In genomic region chrX:9159736-9160135, dm6 we compare ENCODE assay signal across 1 fruit fly cellular context.
A peak's percentile ranks its signal among the peaks of the same experiment; 100 is the strongest.
TF ChIP-seq lines count a peak whose summit lies in the region.

NdufA3 (minus strand) TSS chrX:9160052.

TF ChIP-seq in whole organism, embryonic, 481 proteins besides CTCF, POLR2A, EP300 and RAD21 (continued from another document and continues in another):
- TF ChIP-seq Dbx (GFP tag; IDR thresholded peaks at IDR 0.05; lab: Robert Waterston, UW) = no peak
- TF ChIP-seq CG9932 (GFP tag; IDR thresholded peaks at IDR 0.05; lab: Robert Waterston, UW) = no peak
- no peak for TF ChIP-seq CG4730 (GFP tag; IDR thresholded peaks at IDR 0.05; lab: Robert Waterston, UW)
- TF ChIP-seq pum (GFP tag; optimal IDR thresholded peaks at IDR 0.05; lab: Kevin White, UChicago) = no peak
- no peak for TF ChIP-seq Poxn (GFP tag; IDR thresholded peaks at IDR 0.05; lab: Robert Waterston, UW)
- TF ChIP-seq crc (GFP tag; optimal IDR thresholded peaks at IDR 0.05; lab: Kevin White, UChicago) = no peak
- no peak for TF ChIP-seq CG2889 (GFP tag; IDR thresholded peaks at IDR 0.05; lab: Robert Waterston, UW)
- TF ChIP-seq ind (GFP tag; optimal IDR thresholded peaks at IDR 0.05; lab: Kevin White, UChicago) = no peak
- TF ChIP-seq Lpt (GFP tag; optimal IDR thresholded peaks at IDR 0.05; lab: Kevin White, UChicago) = no peak
- TF ChIP-seq Xbp1 (GFP tag; optimal IDR thresholded peaks at IDR 0.05; lab: Kevin White, UChicago) = no peak
- TF ChIP-seq Dfd (GFP tag; optimal IDR thresholded peaks at IDR 0.05; lab: Kevin White, UChicago) = no peak
- no peak for TF ChIP-seq dati (GFP tag; IDR thresholded peaks at IDR 0.05; lab: Robert Waterston, UW)
- no peak for TF ChIP-seq dysf (GFP tag; IDR thresholded peaks at IDR 0.05; lab: Robert Waterston, UW)
- TF ChIP-seq Hsf (GFP tag; optimal IDR thresholded peaks at IDR 0.05; lab: Kevin White, UChicago) = no peak
- no peak for TF ChIP-seq CG17385 (GFP tag; optimal IDR thresholded peaks at IDR 0.05; lab: Kevin White, UChicago)
- TF ChIP-seq CG6813 (GFP tag; optimal IDR thresholded peaks at IDR 0.05; lab: Kevin White, UChicago) = no peak
- no peak for TF ChIP-seq NC2α (GFP tag; optimal IDR thresholded peaks at IDR 0.05; lab: Kevin White, UChicago)
- no peak for TF ChIP-seq gsb (GFP tag; IDR thresholded peaks at IDR 0.05; lab: Robert Waterston, UW)
- TF ChIP-seq Fer1 (GFP tag; optimal IDR thresholded peaks at IDR 0.05; lab: Kevin White, UChicago) = no peak
- TF ChIP-seq Tbp (GFP tag; optimal IDR thresholded peaks at IDR 0.05; lab: Kevin White, UChicago) = no peak
- TF ChIP-seq Camta (GFP tag; optimal IDR thresholded peaks at IDR 0.05; lab: Kevin White, UChicago) = no peak
- TF ChIP-seq Asciz (GFP tag; optimal IDR thresholded peaks at IDR 0.05; lab: Kevin White, UChicago) = no peak
- TF ChIP-seq CG1647 (GFP tag; optimal IDR thresholded peaks at IDR 0.05; lab: Kevin White, UChicago) = no peak
- peak; percentile 72 for TF ChIP-seq CG16813 (GFP tag; IDR thresholded peaks at IDR 0.05; lab: Robert Waterston, UW; ENCODE audit: partially characterized antibody)
- TF ChIP-seq insv (GFP tag; optimal IDR thresholded peaks at IDR 0.05; lab: Kevin White, UChicago) = no peak
- TF ChIP-seq CoRest (tag; optimal IDR thresholded peaks at IDR 0.05; lab: Kevin White, UChicago) = no peak
- no peak for TF ChIP-seq fd96Cb (tag; optimal IDR thresholded peaks at IDR 0.05; lab: Kevin White, UChicago)
- no peak for TF ChIP-seq CG6654 (GFP tag; optimal IDR thresholded peaks at IDR 0.05; lab: Kevin White, UChicago)
- no peak for TF ChIP-seq Sox102F (GFP tag; optimal IDR thresholded peaks at IDR 0.05; lab: Kevin White, UChicago)
- TF ChIP-seq CG6791 (GFP tag; IDR thresholded peaks at IDR 0.05; lab: Robert Waterston, UW; ENCODE audit: partially characterized antibody) = peak; percentile 87
- TF ChIP-seq CG2712 (tag; optimal IDR thresholded peaks at IDR 0.05; lab: Kevin White, UChicago) = no peak
- peak; percentile 82 for TF ChIP-seq MBD-R2 (GFP tag; IDR thresholded peaks at IDR 0.05; lab: Robert Waterston, UW)
- TF ChIP-seq repo (GFP tag; optimal IDR thresholded peaks at IDR 0.05; lab: Kevin White, UChicago) = no peak
- no peak for TF ChIP-seq disco-r (GFP tag; optimal IDR thresholded peaks at IDR 0.05; lab: Kevin White, UChicago)
- TF ChIP-seq psq (GFP tag; optimal IDR thresholded peaks at IDR 0.05; lab: Kevin White, UChicago) = no peak
- TF ChIP-seq Xrp1 (GFP tag; IDR thresholded peaks at IDR 0.05; lab: Robert Waterston, UW) = no peak
- no peak for TF ChIP-seq Drgx (GFP tag; IDR thresholded peaks at IDR 0.05; lab: Robert Waterston, UW)
- no peak for TF ChIP-seq CG5953 (GFP tag; IDR thresholded peaks at IDR 0.05; lab: Robert Waterston, UW)
- no peak for TF ChIP-seq tx (GFP tag; optimal IDR thresholded peaks at IDR 0.05; lab: Kevin White, UChicago)
- peak; percentile 73 for TF ChIP-seq sens (GFP tag; lab: Kevin White, UChicago)
- TF ChIP-seq CG9797 (GFP tag; optimal IDR thresholded peaks at IDR 0.05; lab: Kevin White, UChicago) = peak; percentile 25
- TF ChIP-seq Ravus (GFP tag; IDR thresholded peaks at IDR 0.05; lab: Robert Waterston, UW) = no peak
- peak; percentile 20 for TF ChIP-seq Med (GFP tag; lab: Kevin White, UChicago)
- no peak for TF ChIP-seq cato (GFP tag; optimal IDR thresholded peaks at IDR 0.05; lab: Kevin White, UChicago; ENCODE audit: borderline replicate concordance)
- no peak for TF ChIP-seq CG11085 (GFP tag; IDR thresholded peaks at IDR 0.05; lab: Robert Waterston, UW)
- no peak for TF ChIP-seq CG9817 (tag; optimal IDR thresholded peaks at IDR 0.05; lab: Kevin White, UChicago)
- TF ChIP-seq bbx (GFP tag; IDR thresholded peaks at IDR 0.05; lab: Robert Waterston, UW; ENCODE audit: partially characterized antibody) = peak; percentile 83
- no peak for TF ChIP-seq tgo (GFP tag; IDR thresholded peaks at IDR 0.05; lab: Robert Waterston, UW)
- no peak for TF ChIP-seq zfh1 (GFP tag; IDR thresholded peaks at IDR 0.05; lab: Robert Waterston, UW)
- peak; percentile 67; the same call in 2 of the 3 replicates for TF ChIP-seq zen2 (GFP tag; IDR thresholded peaks at IDR 0.05; lab: Robert Waterston, UW; ENCODE audit: partially characterized antibody)
- TF ChIP-seq kah (GFP tag; optimal IDR thresholded peaks at IDR 0.05; lab: Kevin White, UChicago) = no peak
- TF ChIP-seq ato (GFP tag; IDR thresholded peaks at IDR 0.05; lab: Robert Waterston, UW; ENCODE audit: partially characterized antibody) = peak; percentile 67; the same call in 1 of the 2 replicates
- TF ChIP-seq Blimp-1 (GFP tag; optimal IDR thresholded peaks at IDR 0.05; lab: Kevin White, UChicago) = no peak
- no peak for TF ChIP-seq Fer2 (tag; optimal IDR thresholded peaks at IDR 0.05; lab: Kevin White, UChicago)
- no peak for TF ChIP-seq wdn (GFP tag; IDR thresholded peaks at IDR 0.05; lab: Robert Waterston, UW)
- TF ChIP-seq CG12155 (GFP tag; optimal IDR thresholded peaks at IDR 0.05; lab: Kevin White, UChicago) = no peak
- TF ChIP-seq HLH54F (GFP tag; optimal IDR thresholded peaks at IDR 0.05; lab: Kevin White, UChicago) = no peak
- no peak for TF ChIP-seq CG8281 (tag; optimal IDR thresholded peaks at IDR 0.05; lab: Kevin White, UChicago)
- TF ChIP-seq CG17829 (tag; optimal IDR thresholded peaks at IDR 0.05; lab: Kevin White, UChicago) = peak; percentile 11
- TF ChIP-seq pb (GFP tag; optimal IDR thresholded peaks at IDR 0.05; lab: Kevin White, UChicago) = no peak
- 0 out of 3 replicates have a peak, but pooled peaks have one; percentile 40 for TF ChIP-seq mld (GFP tag; IDR thresholded peaks at IDR 0.05; lab: Robert Waterston, UW; ENCODE audit: partially characterized antibody)
- peak; percentile 32 for TF ChIP-seq HmgZ (tag; optimal IDR thresholded peaks at IDR 0.05; lab: Kevin White, UChicago)
- TF ChIP-seq CG12659 (GFP tag; optimal IDR thresholded peaks at IDR 0.05; lab: Kevin White, UChicago) = peak; percentile 35
- TF ChIP-seq eyg (GFP tag; optimal IDR thresholded peaks at IDR 0.05; lab: Kevin White, UChicago) = no peak
- TF ChIP-seq CG6175 (GFP tag; IDR thresholded peaks at IDR 0.05; lab: Robert Waterston, UW) = no peak
- no peak for TF ChIP-seq CG14965 (GFP tag; optimal IDR thresholded peaks at IDR 0.05; lab: Kevin White, UChicago; ENCODE audit: borderline replicate concordance)
- TF ChIP-seq CG9727 (GFP tag; optimal IDR thresholded peaks at IDR 0.05; lab: Kevin White, UChicago) = no peak
- no peak for TF ChIP-seq hth (optimal IDR thresholded peaks at IDR 0.05; lab: Kevin White, UChicago)
- TF ChIP-seq Neu2 (GFP tag; optimal IDR thresholded peaks at IDR 0.05; lab: Kevin White, UChicago; ENCODE audit: borderline replicate concordance) = no peak
- no peak for TF ChIP-seq CkIIα-i1 (GFP tag; IDR thresholded peaks at IDR 0.05; lab: Robert Waterston, UW)
- no peak for TF ChIP-seq Oli (tag; optimal IDR thresholded peaks at IDR 0.05; lab: Kevin White, UChicago)
- no peak for TF ChIP-seq tio (GFP tag; optimal IDR thresholded peaks at IDR 0.05; lab: Kevin White, UChicago)
- TF ChIP-seq lilli (GFP tag; optimal IDR thresholded peaks at IDR 0.05; lab: Kevin White, UChicago) = no peak
- TF ChIP-seq dm (GFP tag; optimal IDR thresholded peaks at IDR 0.05; lab: Kevin White, UChicago) = no peak
- no peak for TF ChIP-seq usp (GFP tag; optimal IDR thresholded peaks at IDR 0.05; lab: Kevin White, UChicago)
- no peak for TF ChIP-seq CG6854 (GFP tag; optimal IDR thresholded peaks at IDR 0.05; lab: Kevin White, UChicago)
- no peak for TF ChIP-seq CG30403 (GFP tag; optimal IDR thresholded peaks at IDR 0.05; lab: Kevin White, UChicago)
- no peak for TF ChIP-seq lola (GFP tag; optimal IDR thresholded peaks at IDR 0.05; lab: Kevin White, UChicago)
- TF ChIP-seq bcd (GFP tag; optimal IDR thresholded peaks at IDR 0.05; lab: Kevin White, UChicago) = no peak
- no peak for TF ChIP-seq klu (GFP tag; IDR thresholded peaks at IDR 0.05; lab: Robert Waterston, UW)
- TF ChIP-seq CG4282 (GFP tag; optimal IDR thresholded peaks at IDR 0.05; lab: Kevin White, UChicago) = no peak
- no peak for TF ChIP-seq rib (GFP tag; IDR thresholded peaks at IDR 0.05; lab: Robert Waterston, UW)
- TF ChIP-seq Rx (GFP tag; IDR thresholded peaks at IDR 0.05; lab: Robert Waterston, UW) = no peak
- TF ChIP-seq CG8089 (GFP tag; optimal IDR thresholded peaks at IDR 0.05; lab: Kevin White, UChicago) = no peak
- TF ChIP-seq sug (tag; optimal IDR thresholded peaks at IDR 0.05; lab: Kevin White, UChicago) = peak; percentile 31
- no peak for TF ChIP-seq Fer3 (tag; optimal IDR thresholded peaks at IDR 0.05; lab: Kevin White, UChicago)
- no peak for TF ChIP-seq CG9876 (GFP tag; optimal IDR thresholded peaks at IDR 0.05; lab: Kevin White, UChicago)
- TF ChIP-seq CG4854 (GFP tag; optimal IDR thresholded peaks at IDR 0.05; lab: Kevin White, UChicago) = no peak
- TF ChIP-seq ac (GFP tag; optimal IDR thresholded peaks at IDR 0.05; lab: Kevin White, UChicago) = no peak
- no peak for TF ChIP-seq Dip2 (GFP tag; IDR thresholded peaks at IDR 0.05; lab: Robert Waterston, UW)
- TF ChIP-seq CG18764 (GFP tag; optimal IDR thresholded peaks at IDR 0.05; lab: Kevin White, UChicago) = no peak
- TF ChIP-seq Hand (GFP tag; optimal IDR thresholded peaks at IDR 0.05; lab: Kevin White, UChicago) = no peak
- TF ChIP-seq sob (GFP tag; IDR thresholded peaks at IDR 0.05; lab: Robert Waterston, UW) = no peak
- peak; percentile 26 for TF ChIP-seq CG1603 (tag; optimal IDR thresholded peaks at IDR 0.05; lab: Kevin White, UChicago)
- no peak for TF ChIP-seq Optix (GFP tag; IDR thresholded peaks at IDR 0.05; lab: Robert Waterston, UW)
- TF ChIP-seq CG7745 (tag; optimal IDR thresholded peaks at IDR 0.05; lab: Kevin White, UChicago) = no peak
- no peak for TF ChIP-seq CG14050 (GFP tag; IDR thresholded peaks at IDR 0.05; lab: Robert Waterston, UW)
- TF ChIP-seq CG14014 (GFP tag; IDR thresholded peaks at IDR 0.05; lab: Robert Waterston, UW) = no peak
- no peak for TF ChIP-seq D19B (GFP tag; optimal IDR thresholded peaks at IDR 0.05; lab: Kevin White, UChicago)
- no peak for TF ChIP-seq gce (GFP tag; IDR thresholded peaks at IDR 0.05; lab: Robert Waterston, UW)
- TF ChIP-seq CG1792 (GFP tag; optimal IDR thresholded peaks at IDR 0.05; lab: Kevin White, UChicago) = no peak
- no peak for TF ChIP-seq CG13624 (GFP tag; optimal IDR thresholded peaks at IDR 0.05; lab: Kevin White, UChicago)
- TF ChIP-seq ems (GFP tag; optimal IDR thresholded peaks at IDR 0.05; lab: Kevin White, UChicago) = no peak
- TF ChIP-seq schlank (tag; optimal IDR thresholded peaks at IDR 0.05; lab: Kevin White, UChicago) = no peak
- TF ChIP-seq prd (optimal IDR thresholded peaks at IDR 0.05; lab: Kevin White, UChicago) = no peak
- TF ChIP-seq prd (GFP tag; IDR thresholded peaks at IDR 0.05; lab: Robert Waterston, UW) = no peak
- TF ChIP-seq HLHmδ (GFP tag; optimal IDR thresholded peaks at IDR 0.05; lab: Kevin White, UChicago) = no peak
- TF ChIP-seq stwl (tag; optimal IDR thresholded peaks at IDR 0.05; lab: Kevin White, UChicago) = peak; percentile 23
- no peak for TF ChIP-seq CG2199 (GFP tag; IDR thresholded peaks at IDR 0.05; lab: Robert Waterston, UW)
- peak; percentile 83 for TF ChIP-seq CG13287 (GFP tag; IDR thresholded peaks at IDR 0.05; lab: Robert Waterston, UW; ENCODE audit: partially characterized antibody)
- no peak for TF ChIP-seq Antp (GFP tag; optimal IDR thresholded peaks at IDR 0.05; lab: Kevin White, UChicago)
- TF ChIP-seq CG14860 (GFP tag; IDR thresholded peaks at IDR 0.05; lab: Robert Waterston, UW; ENCODE audit: partially characterized antibody) = peak; percentile 69
- no peak for TF ChIP-seq p53 (GFP tag; optimal IDR thresholded peaks at IDR 0.05; lab: Kevin White, UChicago)
- TF ChIP-seq CG5245 (GFP tag; optimal IDR thresholded peaks at IDR 0.05; lab: Kevin White, UChicago) = no peak
- TF ChIP-seq tin (GFP tag; optimal IDR thresholded peaks at IDR 0.05; lab: Kevin White, UChicago) = no peak
- no peak for TF ChIP-seq CG8924 (tag; optimal IDR thresholded peaks at IDR 0.05; lab: Kevin White, UChicago)
- no peak for TF ChIP-seq Dip3 (GFP tag; optimal IDR thresholded peaks at IDR 0.05; lab: Kevin White, UChicago)
- peak; percentile 46 for TF ChIP-seq gfzf (GFP tag; optimal IDR thresholded peaks at IDR 0.05; lab: Kevin White, UChicago)
- 0 out of 4 replicates have a peak, but pooled peaks have one; percentile 71 for TF ChIP-seq chinmo (GFP tag; IDR thresholded peaks at IDR 0.05; lab: Robert Waterston, UW; ENCODE audit: partially characterized antibody)
- no peak for TF ChIP-seq Ets65A (GFP tag; lab: Kevin White, UChicago)
- no peak for TF ChIP-seq CG11093 (GFP tag; IDR thresholded peaks at IDR 0.05; lab: Robert Waterston, UW)
- TF ChIP-seq Dref (GFP tag; IDR thresholded peaks at IDR 0.05; lab: Robert Waterston, UW) = peak; percentile 84
- no peak for TF ChIP-seq sima (GFP tag; optimal IDR thresholded peaks at IDR 0.05; lab: Kevin White, UChicago)
- TF ChIP-seq ash1 (GFP tag; optimal IDR thresholded peaks at IDR 0.05; lab: Kevin White, UChicago) = no peak
- peak; percentile 71 for TF ChIP-seq tna (GFP tag; IDR thresholded peaks at IDR 0.05; lab: Robert Waterston, UW; ENCODE audit: partially characterized antibody)
- no peak for TF ChIP-seq az2 (GFP tag; optimal IDR thresholded peaks at IDR 0.05; lab: Kevin White, UChicago)
- no peak for TF ChIP-seq CG30020 (tag; optimal IDR thresholded peaks at IDR 0.05; lab: Kevin White, UChicago)
- no peak for TF ChIP-seq CG7271 (tag; optimal IDR thresholded peaks at IDR 0.05; lab: Kevin White, UChicago)
- peak; percentile 62 for TF ChIP-seq pzg (GFP tag; optimal IDR thresholded peaks at IDR 0.05; lab: Kevin White, UChicago)
- TF ChIP-seq CG18011 (GFP tag; optimal IDR thresholded peaks at IDR 0.05; lab: Kevin White, UChicago) = no peak
- TF ChIP-seq Dad (GFP tag; optimal IDR thresholded peaks at IDR 0.05; lab: Kevin White, UChicago) = no peak
- TF ChIP-seq Mrtf (GFP tag; IDR thresholded peaks at IDR 0.05; lab: Robert Waterston, UW) = no peak
- TF ChIP-seq CG4820 (GFP tag; optimal IDR thresholded peaks at IDR 0.05; lab: Kevin White, UChicago) = no peak
- no peak for TF ChIP-seq oc (tag; optimal IDR thresholded peaks at IDR 0.05; lab: Kevin White, UChicago)
- TF ChIP-seq lov (optimal IDR thresholded peaks at IDR 0.05; lab: Kevin White, UChicago) = no peak
- TF ChIP-seq lov (GFP tag; IDR thresholded peaks at IDR 0.05; lab: Robert Waterston, UW) = no peak
- peak; percentile 66 for TF ChIP-seq inv (GFP tag; IDR thresholded peaks at IDR 0.05; lab: Robert Waterston, UW; ENCODE audit: partially characterized antibody)
- TF ChIP-seq unc-4 (GFP tag; IDR thresholded peaks at IDR 0.05; lab: Robert Waterston, UW; ENCODE audit: partially characterized antibody) = peak; percentile 79
- peak; percentile 77 for TF ChIP-seq MESR4 (GFP tag; optimal IDR thresholded peaks at IDR 0.05; lab: Kevin White, UChicago)
